1 fruit fly cellular context compared by ENCODE assay signal in genomic region chr3R:31706895-31707238, dm6.
TF ChIP-seq lines count a peak whose summit lies in the region.

No protein-coding gene starts in this region.

TF ChIP-seq in whole organism, embryonic, 481 proteins besides CTCF, POLR2A, EP300 and RAD21 (continued from another document):
- TF ChIP-seq zfh1 (GFP tag; IDR thresholded peaks at IDR 0.05; lab: Robert Waterston, UW) (0 out of 3 replicates have a peak, but pooled peaks have one; percentile 17), ara (GFP tag; IDR thresholded peaks at IDR 0.05; lab: Robert Waterston, UW) (peak; percentile 41; the same call in 1 of the 2 replicates), trem (tag; optimal IDR thresholded peaks at IDR 0.05; lab: Kevin White, UChicago) (peak; percentile 41), Six4 (GFP tag; optimal IDR thresholded peaks at IDR 0.05; lab: Kevin White, UChicago) (peak; percentile 4), Tbp (GFP tag; optimal IDR thresholded peaks at IDR 0.05; lab: Kevin White, UChicago) (no peak), gsb-n (tag; optimal IDR thresholded peaks at IDR 0.05; lab: Kevin White, UChicago) (no peak), HLH54F (GFP tag; optimal IDR thresholded peaks at IDR 0.05; lab: Kevin White, UChicago) (no peak), CG12155 (GFP tag; optimal IDR thresholded peaks at IDR 0.05; lab: Kevin White, UChicago) (no peak), CG1603 (tag; optimal IDR thresholded peaks at IDR 0.05; lab: Kevin White, UChicago) (peak; percentile 41), row (GFP tag; IDR thresholded peaks at IDR 0.05; lab: Robert Waterston, UW) (0 out of 3 replicates have a peak, but pooled peaks have one; percentile 9), CG4707 (GFP tag; optimal IDR thresholded peaks at IDR 0.05; lab: Kevin White, UChicago) (no peak), Hmx (GFP tag; optimal IDR thresholded peaks at IDR 0.05; lab: Kevin White, UChicago) (no peak), CG16779 (GFP tag; IDR thresholded peaks at IDR 0.05; lab: Robert Waterston, UW) (no peak), CG8388 (GFP tag; optimal IDR thresholded peaks at IDR 0.05; lab: Kevin White, UChicago) (peak; percentile 5), phol (tag; optimal IDR thresholded peaks at IDR 0.05; lab: Kevin White, UChicago) (peak; percentile 40), exex (tag; optimal IDR thresholded peaks at IDR 0.05; lab: Kevin White, UChicago) (no peak), lbe (GFP tag; optimal IDR thresholded peaks at IDR 0.05; lab: Kevin White, UChicago) (no peak), Hsf (GFP tag; optimal IDR thresholded peaks at IDR 0.05; lab: Kevin White, UChicago) (peak; percentile 4), unpg (GFP tag; optimal IDR thresholded peaks at IDR 0.05; lab: Kevin White, UChicago) (peak; percentile 10), lola (GFP tag; optimal IDR thresholded peaks at IDR 0.05; lab: Kevin White, UChicago) (peak in 1 of 3 experiments; percentile 29), CG10209 (GFP tag; optimal IDR thresholded peaks at IDR 0.05; lab: Kevin White, UChicago) (peak; percentile 11), Xrp1 (GFP tag; IDR thresholded peaks at IDR 0.05; lab: Robert Waterston, UW) (peak; percentile 23; the same call in 1 of the 2 replicates), zen (tag; optimal IDR thresholded peaks at IDR 0.05; lab: Kevin White, UChicago) (peak; percentile 48), CG14965 (GFP tag; optimal IDR thresholded peaks at IDR 0.05; lab: Kevin White, UChicago; ENCODE audit: borderline replicate concordance) (no peak), oc (tag; optimal IDR thresholded peaks at IDR 0.05; lab: Kevin White, UChicago) (no peak), CG15696 (tag; optimal IDR thresholded peaks at IDR 0.05; lab: Kevin White, UChicago) (peak; percentile 63), zf30C (GFP tag; optimal IDR thresholded peaks at IDR 0.05; lab: Kevin White, UChicago) (peak; percentile 71), ac (GFP tag; optimal IDR thresholded peaks at IDR 0.05; lab: Kevin White, UChicago) (peak; percentile 38), gem (tag; optimal IDR thresholded peaks at IDR 0.05; lab: Kevin White, UChicago) (peak; percentile 56), CG6854 (GFP tag; optimal IDR thresholded peaks at IDR 0.05; lab: Kevin White, UChicago) (no peak), CG4730 (GFP tag; IDR thresholded peaks at IDR 0.05; lab: Robert Waterston, UW) (no peak), CG2712 (tag; optimal IDR thresholded peaks at IDR 0.05; lab: Kevin White, UChicago) (peak; percentile 33), CG8924 (tag; optimal IDR thresholded peaks at IDR 0.05; lab: Kevin White, UChicago) (peak; percentile 14), Xbp1 (GFP tag; optimal IDR thresholded peaks at IDR 0.05; lab: Kevin White, UChicago) (peak; percentile 11), fd102C (GFP tag; optimal IDR thresholded peaks at IDR 0.05; lab: Kevin White, UChicago) (peak; percentile 64), dmrt11E (tag; optimal IDR thresholded peaks at IDR 0.05; lab: Kevin White, UChicago) (peak; percentile 72), Ets97D (GFP tag; optimal IDR thresholded peaks at IDR 0.05; lab: Kevin White, UChicago) (no peak), CG31365 (tag; optimal IDR thresholded peaks at IDR 0.05; lab: Kevin White, UChicago) (no peak), MESR4 (GFP tag; optimal IDR thresholded peaks at IDR 0.05; lab: Kevin White, UChicago) (no peak), grn (GFP tag; optimal IDR thresholded peaks at IDR 0.05; lab: Kevin White, UChicago) (peak; percentile 26), CG17829 (tag; optimal IDR thresholded peaks at IDR 0.05; lab: Kevin White, UChicago) (peak; percentile 21), CG9727 (GFP tag; optimal IDR thresholded peaks at IDR 0.05; lab: Kevin White, UChicago) (peak; percentile 48)
